Worm (Caenorhabditis elegans): ENCODE measurements around the gene F35E12.10.

ce11 chrV:13762426-13763127 is 14.0 kb upstream of the F35E12.10 start, which contains the start of gene F20G2.6:
- TF ChIP-seq daf-16 (GFP tag; optimal IDR thresholded peaks at IDR 0.05), result no peak
- no peak for TF ChIP-seq daf-16 (tag; optimal IDR thresholded peaks at IDR 0.05)
- TF ChIP-seq lin-15B (tag; optimal IDR thresholded peaks at IDR 0.05), result no peak
- TF ChIP-seq ceh-32 (tag; optimal IDR thresholded peaks at IDR 0.05; ENCODE audit: poor library complexity), result no peak
- TF ChIP-seq mxl-3 (GFP tag; optimal IDR thresholded peaks at IDR 0.05), result no peak
- no peak for TF ChIP-seq lin-39 (tag; optimal IDR thresholded peaks at IDR 0.05)
- no peak for TF ChIP-seq zip-2 (tag; optimal IDR thresholded peaks at IDR 0.05)
- TF ChIP-seq snpc-4 (tag; optimal IDR thresholded peaks at IDR 0.05), result no peak
- no peak for TF ChIP-seq daf-12 (tag; optimal IDR thresholded peaks at IDR 0.05)
- TF ChIP-seq Y5F2A.4 (GFP tag; optimal IDR thresholded peaks at IDR 0.05), result no peak
- TF ChIP-seq nhr-11 (tag; optimal IDR thresholded peaks at IDR 0.05), result no peak
- TF ChIP-seq lim-7 (GFP tag; IDR thresholded peaks at IDR 0.05), result no peak
- TF ChIP-seq mdl-1 (tag; optimal IDR thresholded peaks at IDR 0.05), result no peak

All from whole organism, L4 larva.